ENCODE assay signal across 1 fruit fly cellular context in the genomic region with DNA sequence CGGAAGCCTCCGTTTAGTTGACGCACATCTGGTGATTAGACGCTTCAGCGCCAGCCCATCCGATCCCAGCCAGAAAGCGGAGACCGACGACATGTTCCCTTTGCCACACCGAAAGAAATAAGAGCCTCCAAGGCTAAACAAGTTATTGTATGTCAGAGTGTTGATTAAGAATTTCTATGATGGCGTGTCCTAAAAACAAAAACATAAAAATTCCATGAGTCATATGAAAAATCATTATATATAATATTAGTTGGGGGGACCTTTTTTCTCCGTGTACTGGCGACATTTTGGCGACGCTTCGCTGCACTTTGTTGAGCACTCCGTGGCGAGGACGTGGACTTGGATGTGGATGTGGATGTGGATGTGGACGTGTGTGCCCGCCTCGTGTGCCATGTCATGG.
A peak's percentile ranks its signal among the peaks of the same experiment; 100 is the strongest.
TF ChIP-seq lines count a peak whose summit lies in the region.

No protein-coding gene starts in this region.

TF ChIP-seq in whole organism, embryonic, 481 proteins besides CTCF, POLR2A, EP300 and RAD21 (continued from another document and continues in another):
- TF ChIP-seq sima (GFP tag; optimal IDR thresholded peaks at IDR 0.05; lab: Kevin White, UChicago) (no peak), CG8359 (GFP tag; optimal IDR thresholded peaks at IDR 0.05; lab: Kevin White, UChicago; ENCODE audit: borderline replicate concordance) (no peak), sens-2 (GFP tag; IDR thresholded peaks at IDR 0.05; lab: Robert Waterston, UW) (no peak), odd (GFP tag; optimal IDR thresholded peaks at IDR 0.05; lab: Kevin White, UChicago) (no peak), scrt (GFP tag; optimal IDR thresholded peaks at IDR 0.05; lab: Kevin White, UChicago) (no peak), CG12942 (GFP tag; optimal IDR thresholded peaks at IDR 0.05; lab: Kevin White, UChicago) (no peak), gem (tag; optimal IDR thresholded peaks at IDR 0.05; lab: Kevin White, UChicago) (no peak), CG12104 (GFP tag; optimal IDR thresholded peaks at IDR 0.05; lab: Kevin White, UChicago) (no peak), ci (GFP tag; IDR thresholded peaks at IDR 0.05; lab: Robert Waterston, UW) (peak; percentile 65; the same call in 1 of the 3 replicates), CG3995 (GFP tag; optimal IDR thresholded peaks at IDR 0.05; lab: Kevin White, UChicago) (no peak), HLH54F (GFP tag; optimal IDR thresholded peaks at IDR 0.05; lab: Kevin White, UChicago) (no peak), gfzf (GFP tag; optimal IDR thresholded peaks at IDR 0.05; lab: Kevin White, UChicago) (no peak), CG9609 (GFP tag; optimal IDR thresholded peaks at IDR 0.05; lab: Kevin White, UChicago) (no peak), sens (GFP tag; lab: Kevin White, UChicago) (peak; percentile 78), inv (GFP tag; IDR thresholded peaks at IDR 0.05; lab: Robert Waterston, UW; ENCODE audit: partially characterized antibody) (no peak), Nf-YC (tag; optimal IDR thresholded peaks at IDR 0.05; lab: Kevin White, UChicago) (no peak), CG18599 (GFP tag; optimal IDR thresholded peaks at IDR 0.05; lab: Kevin White, UChicago) (no peak), Abd-B (GFP tag; optimal IDR thresholded peaks at IDR 0.05; lab: Kevin White, UChicago) (no peak), fd3F (GFP tag; optimal IDR thresholded peaks at IDR 0.05; lab: Kevin White, UChicago) (no peak), CG4617 (GFP tag; optimal IDR thresholded peaks at IDR 0.05; lab: Kevin White, UChicago; ENCODE audit: borderline replicate concordance) (no peak), CG1024 (GFP tag; IDR thresholded peaks at IDR 0.05; lab: Robert Waterston, UW) (no peak), CG15601 (tag; optimal IDR thresholded peaks at IDR 0.05; lab: Kevin White, UChicago) (no peak), gcm (GFP tag; optimal IDR thresholded peaks at IDR 0.05; lab: Kevin White, UChicago) (no peak), CG10979 (tag; optimal IDR thresholded peaks at IDR 0.05; lab: Kevin White, UChicago) (peak; percentile 57), ttk (GFP tag; IDR thresholded peaks at IDR 0.05; lab: Robert Waterston, UW) (0 out of 2 replicates have a peak, but pooled peaks have one; percentile 23), CHES-1-like (GFP tag; optimal IDR thresholded peaks at IDR 0.05; lab: Kevin White, UChicago) (no peak), CG17829 (tag; optimal IDR thresholded peaks at IDR 0.05; lab: Kevin White, UChicago) (peak; percentile 53), Atf6 (GFP tag; IDR thresholded peaks at IDR 0.05; lab: Robert Waterston, UW) (no peak), CG7357 (GFP tag; IDR thresholded peaks at IDR 0.05; lab: Robert Waterston, UW) (no peak), onecut (GFP tag; IDR thresholded peaks at IDR 0.05; lab: Robert Waterston, UW) (no peak), tin (GFP tag; optimal IDR thresholded peaks at IDR 0.05; lab: Kevin White, UChicago) (peak; percentile 34), vnd (GFP tag; IDR thresholded peaks at IDR 0.05; lab: Robert Waterston, UW; ENCODE audit: partially characterized antibody) (no peak), Hr78 (GFP tag; optimal IDR thresholded peaks at IDR 0.05; lab: Kevin White, UChicago) (no peak), twi (tag; optimal IDR thresholded peaks at IDR 0.05; lab: Kevin White, UChicago) (no peak), vfl (GFP tag; optimal IDR thresholded peaks at IDR 0.05; lab: Kevin White, UChicago) (no peak), CG13287 (GFP tag; IDR thresholded peaks at IDR 0.05; lab: Robert Waterston, UW; ENCODE audit: partially characterized antibody) (no peak), ac (GFP tag; optimal IDR thresholded peaks at IDR 0.05; lab: Kevin White, UChicago) (no peak), amos (GFP tag; IDR thresholded peaks at IDR 0.05; lab: Robert Waterston, UW; ENCODE audit: partially characterized antibody) (no peak), ssp (GFP tag; IDR thresholded peaks at IDR 0.05; lab: Robert Waterston, UW) (no peak), CG7963 (GFP tag; IDR thresholded peaks at IDR 0.05; lab: Robert Waterston, UW; ENCODE audit: partially characterized antibody) (no peak), slbo (GFP tag; IDR thresholded peaks at IDR 0.05; lab: Robert Waterston, UW) (peak; percentile 49), CG10565 (GFP tag; optimal IDR thresholded peaks at IDR 0.05; lab: Kevin White, UChicago) (no peak), Scr (GFP tag; IDR thresholded peaks at IDR 0.05; lab: Robert Waterston, UW; ENCODE audit: partially characterized antibody) (no peak), Usf (GFP tag; optimal IDR thresholded peaks at IDR 0.05; lab: Kevin White, UChicago) (no peak), CG6683 (GFP tag; optimal IDR thresholded peaks at IDR 0.05; lab: Kevin White, UChicago) (no peak), Fer1 (GFP tag; optimal IDR thresholded peaks at IDR 0.05; lab: Kevin White, UChicago) (no peak), vvl (GFP tag; IDR thresholded peaks at IDR 0.05; lab: Robert Waterston, UW) (peak; percentile 56; the same call in 1 of the 2 replicates), Oaz (GFP tag; IDR thresholded peaks at IDR 0.05; lab: Robert Waterston, UW) (no peak), Lim3 (GFP tag; IDR thresholded peaks at IDR 0.05; lab: Robert Waterston, UW) (no peak), CG13775 (GFP tag; optimal IDR thresholded peaks at IDR 0.05; lab: Kevin White, UChicago) (no peak), CG11398 (GFP tag; optimal IDR thresholded peaks at IDR 0.05; lab: Kevin White, UChicago) (no peak), HLHmδ (GFP tag; optimal IDR thresholded peaks at IDR 0.05; lab: Kevin White, UChicago) (no peak), CG16813 (GFP tag; IDR thresholded peaks at IDR 0.05; lab: Robert Waterston, UW; ENCODE audit: partially characterized antibody) (no peak), Doc2 (GFP tag; IDR thresholded peaks at IDR 0.05; lab: Robert Waterston, UW) (no peak), shn (GFP tag; optimal IDR thresholded peaks at IDR 0.05; lab: Kevin White, UChicago) (no peak), Opbp (GFP tag; IDR thresholded peaks at IDR 0.05; lab: Robert Waterston, UW; ENCODE audit: partially characterized antibody) (no peak), CG12744 (GFP tag; optimal IDR thresholded peaks at IDR 0.05; lab: Kevin White, UChicago) (no peak), CG32772 (GFP tag; IDR thresholded peaks at IDR 0.05; lab: Robert Waterston, UW) (0 out of 2 replicates have a peak, but pooled peaks have one; percentile 27), ken (GFP tag; IDR thresholded peaks at IDR 0.05; lab: Robert Waterston, UW) (peak; percentile 38; the same call in 1 of the 3 replicates), CG2129 (GFP tag; IDR thresholded peaks at IDR 0.05; lab: Robert Waterston, UW; ENCODE audit: partially characterized antibody) (no peak), croc (GFP tag; conservative IDR thresholded peaks at IDR 0.05; lab: Robert Waterston, UW) (no peak), CG6272 (GFP tag; IDR thresholded peaks at IDR 0.05; lab: Robert Waterston, UW) (no peak), ro (GFP tag; IDR thresholded peaks at IDR 0.05; lab: Robert Waterston, UW) (no peak), ase (GFP tag; IDR thresholded peaks at IDR 0.05; lab: Robert Waterston, UW) (no peak), sug (tag; optimal IDR thresholded peaks at IDR 0.05; lab: Kevin White, UChicago) (no peak), CG6654 (GFP tag; optimal IDR thresholded peaks at IDR 0.05; lab: Kevin White, UChicago) (no peak), Eip74EF (GFP tag; optimal IDR thresholded peaks at IDR 0.05; lab: Kevin White, UChicago) (no peak), dysf (GFP tag; IDR thresholded peaks at IDR 0.05; lab: Robert Waterston, UW) (peak; percentile 59; the same call in 2 of the 3 replicates), mam (GFP tag; optimal IDR thresholded peaks at IDR 0.05; lab: Kevin White, UChicago) (no peak), cwo (GFP tag; optimal IDR thresholded peaks at IDR 0.05; lab: Kevin White, UChicago) (no peak), pb (GFP tag; optimal IDR thresholded peaks at IDR 0.05; lab: Kevin White, UChicago) (no peak), Deaf1 (tag; optimal IDR thresholded peaks at IDR 0.05; lab: Kevin White, UChicago) (no peak), CG8944 (GFP tag; optimal IDR thresholded peaks at IDR 0.05; lab: Kevin White, UChicago) (no peak), CG30403 (GFP tag; optimal IDR thresholded peaks at IDR 0.05; lab: Kevin White, UChicago) (no peak), Poxn (GFP tag; IDR thresholded peaks at IDR 0.05; lab: Robert Waterston, UW) (no peak), YL-1 (GFP tag; optimal IDR thresholded peaks at IDR 0.05; lab: Kevin White, UChicago) (no peak), Med (GFP tag; lab: Kevin White, UChicago) (peak; percentile 21), run (tag; optimal IDR thresholded peaks at IDR 0.05; lab: Kevin White, UChicago) (no peak), zf30C (GFP tag; optimal IDR thresholded peaks at IDR 0.05; lab: Kevin White, UChicago) (no peak), salm (tag; optimal IDR thresholded peaks at IDR 0.05; lab: Kevin White, UChicago) (no peak), ATbp (GFP tag; optimal IDR thresholded peaks at IDR 0.05; lab: Kevin White, UChicago) (no peak), CG15011 (GFP tag; optimal IDR thresholded peaks at IDR 0.05; lab: Kevin White, UChicago) (no peak), Ssrp (tag; optimal IDR thresholded peaks at IDR 0.05; lab: Kevin White, UChicago) (peak; percentile 35), danr (GFP tag; IDR thresholded peaks at IDR 0.05; lab: Robert Waterston, UW) (no peak), sim (GFP tag; IDR thresholded peaks at IDR 0.05; lab: Robert Waterston, UW) (no peak), CG14050 (GFP tag; IDR thresholded peaks at IDR 0.05; lab: Robert Waterston, UW) (no peak), CrebB (tag; optimal IDR thresholded peaks at IDR 0.05; lab: Kevin White, UChicago) (no peak), CG6175 (GFP tag; IDR thresholded peaks at IDR 0.05; lab: Robert Waterston, UW) (no peak), row (GFP tag; IDR thresholded peaks at IDR 0.05; lab: Robert Waterston, UW) (peak; percentile 51; the same call in 2 of the 3 replicates), chm (GFP tag; IDR thresholded peaks at IDR 0.05; lab: Robert Waterston, UW) (no peak), CG8290 (GFP tag; optimal IDR thresholded peaks at IDR 0.05; lab: Kevin White, UChicago) (no peak), CG8290 (tag; optimal IDR thresholded peaks at IDR 0.05; lab: Kevin White, UChicago) (no peak), pho (GFP tag; optimal IDR thresholded peaks at IDR 0.05; lab: Kevin White, UChicago) (no peak), grau (tag; optimal IDR thresholded peaks at IDR 0.05; lab: Kevin White, UChicago) (no peak), CG3838 (GFP tag; optimal IDR thresholded peaks at IDR 0.05; lab: Kevin White, UChicago) (no peak), CG12769 (tag; optimal IDR thresholded peaks at IDR 0.05; lab: Kevin White, UChicago) (no peak), CG31365 (tag; optimal IDR thresholded peaks at IDR 0.05; lab: Kevin White, UChicago) (no peak), schlank (tag; optimal IDR thresholded peaks at IDR 0.05; lab: Kevin White, UChicago) (no peak), CG2202 (tag; optimal IDR thresholded peaks at IDR 0.05; lab: Kevin White, UChicago) (no peak), emc (GFP tag; optimal IDR thresholded peaks at IDR 0.05; lab: Kevin White, UChicago) (no peak), Ets65A (GFP tag; lab: Kevin White, UChicago) (peak; percentile 41), sisA (GFP tag; IDR thresholded peaks at IDR 0.05; lab: Robert Waterston, UW) (peak; percentile 64), dpn (GFP tag; optimal IDR thresholded peaks at IDR 0.05; lab: Kevin White, UChicago) (no peak), sr (GFP tag; IDR thresholded peaks at IDR 0.05; lab: Robert Waterston, UW) (no peak), nerfin-1 (tag; optimal IDR thresholded peaks at IDR 0.05; lab: Kevin White, UChicago) (no peak), CG11093 (GFP tag; IDR thresholded peaks at IDR 0.05; lab: Robert Waterston, UW) (no peak), CG2199 (GFP tag; IDR thresholded peaks at IDR 0.05; lab: Robert Waterston, UW) (no peak), CG16863 (GFP tag; optimal IDR thresholded peaks at IDR 0.05; lab: Kevin White, UChicago) (no peak), Kr (GFP tag; optimal IDR thresholded peaks at IDR 0.05; lab: Kevin White, UChicago) (no peak), CG14014 (GFP tag; IDR thresholded peaks at IDR 0.05; lab: Robert Waterston, UW) (0 out of 2 replicates have a peak, but pooled peaks have one; percentile 10), CG7987 (GFP tag; optimal IDR thresholded peaks at IDR 0.05; lab: Kevin White, UChicago) (no peak), CkIIα-i1 (GFP tag; IDR thresholded peaks at IDR 0.05; lab: Robert Waterston, UW) (no peak), D19A (tag; optimal IDR thresholded peaks at IDR 0.05; lab: Kevin White, UChicago) (no peak), rib (GFP tag; IDR thresholded peaks at IDR 0.05; lab: Robert Waterston, UW) (no peak), ems (GFP tag; optimal IDR thresholded peaks at IDR 0.05; lab: Kevin White, UChicago) (no peak), Tbp (GFP tag; optimal IDR thresholded peaks at IDR 0.05; lab: Kevin White, UChicago) (no peak), unpg (GFP tag; optimal IDR thresholded peaks at IDR 0.05; lab: Kevin White, UChicago) (no peak), Sox100B (GFP tag; optimal IDR thresholded peaks at IDR 0.05; lab: Kevin White, UChicago) (no peak), Blimp-1 (GFP tag; optimal IDR thresholded peaks at IDR 0.05; lab: Kevin White, UChicago) (peak; percentile 37), Hmr (GFP tag; optimal IDR thresholded peaks at IDR 0.05; lab: Kevin White, UChicago) (no peak), tgo (GFP tag; IDR thresholded peaks at IDR 0.05; lab: Robert Waterston, UW) (no peak), bigmax (GFP tag; optimal IDR thresholded peaks at IDR 0.05; lab: Kevin White, UChicago) (no peak), gcm2 (GFP tag; optimal IDR thresholded peaks at IDR 0.05; lab: Kevin White, UChicago) (no peak), Atf-2 (GFP tag; optimal IDR thresholded peaks at IDR 0.05; lab: Kevin White, UChicago) (no peak), zen (tag; optimal IDR thresholded peaks at IDR 0.05; lab: Kevin White, UChicago) (no peak), tio (GFP tag; optimal IDR thresholded peaks at IDR 0.05; lab: Kevin White, UChicago) (no peak), ab (GFP tag; optimal IDR thresholded peaks at IDR 0.05; lab: Kevin White, UChicago) (no peak), CG13894 (tag; optimal IDR thresholded peaks at IDR 0.05; lab: Kevin White, UChicago) (no peak), C15 (GFP tag; IDR thresholded peaks at IDR 0.05; lab: Robert Waterston, UW) (no peak), dan (GFP tag; IDR thresholded peaks at IDR 0.05; lab: Robert Waterston, UW) (no peak), CG2712 (tag; optimal IDR thresholded peaks at IDR 0.05; lab: Kevin White, UChicago) (peak; percentile 53), bowl (GFP tag; IDR thresholded peaks at IDR 0.05; lab: Robert Waterston, UW) (no peak), CG11085 (GFP tag; IDR thresholded peaks at IDR 0.05; lab: Robert Waterston, UW) (no peak), cas (GFP tag; IDR thresholded peaks at IDR 0.05; lab: Robert Waterston, UW) (no peak)
